Fruit fly (Drosophila melanogaster) whole organism, embryonic: Measurements from ENCODE around the gene ZIPIC.

ENCODE experiments used
- Adf1 ChIP-seq: fragments of 200-800 bp; sonication (Bioruptor generic); IDR thresholded peaks from 2 replicates; pipeline ENCODE4 v1.3.6; 2022; ENCODE audit warnings: missing biosample characterization, missing genetic modification characterization
- Awh ChIP-seq: fragments of 200-800 bp; sonication (Bioruptor generic); IDR thresholded peaks from 2 replicates; pipeline ENCODE4, ENCODE4 v1.3.6; 2022; ENCODE audit warnings: missing biosample characterization, missing genetic modification characterization
- CG10462 ChIP-seq: fragments of 200-800 bp; sonication (Bioruptor generic); optimal IDR thresholded peaks from 2 replicates; lab custom pipeline; 2016; ENCODE audit warnings: missing biosample characterization, missing genetic modification characterization
- CG10979 ChIP-seq: fragments of 200-800 bp; sonication (Bioruptor generic); optimal IDR thresholded peaks from 2 replicates; lab custom pipeline; 2018; ENCODE audit warnings: missing biosample characterization, mild to moderate bottlenecking, missing genetic modification characterization, moderate library complexity
- CG12155 ChIP-seq: fragments of 200-800 bp; sonication (Bioruptor generic); optimal IDR thresholded peaks from 3 replicates; lab custom pipeline; 2016; ENCODE audit warnings: missing biosample characterization, missing genetic modification characterization
- CG12391 ChIP-seq: fragments of 200-800 bp; sonication (Bioruptor generic); optimal IDR thresholded peaks from 3 replicates; lab custom pipeline; 2018; ENCODE audit warnings: missing biosample characterization, mild to moderate bottlenecking, missing genetic modification characterization, moderate library complexity
- CG12769 ChIP-seq: fragments of 200-800 bp; sonication (Bioruptor generic); optimal IDR thresholded peaks from 2 replicates; lab custom pipeline; 2019; ENCODE audit warnings: missing biosample characterization, mild to moderate bottlenecking, missing genetic modification characterization, moderate library complexity
- CG15269 ChIP-seq: fragments of 200-800 bp; sonication (Bioruptor generic); optimal IDR thresholded peaks from 2 replicates; lab custom pipeline; 2018; ENCODE audit warnings: missing biosample characterization, mild to moderate bottlenecking, missing genetic modification characterization, moderate library complexity
- CG17359 ChIP-seq: fragments of 200-800 bp; sonication (Bioruptor generic); optimal IDR thresholded peaks from 3 replicates; lab custom pipeline; 2018; ENCODE audit warnings: missing biosample characterization, mild to moderate bottlenecking, missing genetic modification characterization, moderate library complexity
- CG18599 ChIP-seq: fragments of 200-800 bp; sonication (Bioruptor generic); optimal IDR thresholded peaks from 3 replicates; lab custom pipeline; 2017; ENCODE audit warnings: missing biosample characterization, missing genetic modification characterization, mild to moderate bottlenecking, moderate library complexity, missing genetic modification reagents
- CG2116 ChIP-seq: fragments of 200-800 bp; sonication (Bioruptor generic); optimal IDR thresholded peaks from 3 replicates; lab custom pipeline; 2018; ENCODE audit warnings: missing biosample characterization, mild to moderate bottlenecking, missing genetic modification characterization
- CG2120 ChIP-seq: fragments of 200-800 bp; sonication (Bioruptor generic); optimal IDR thresholded peaks from 3 replicates; lab custom pipeline; 2016; ENCODE audit warnings: missing biosample characterization, missing genetic modification characterization
- CG2199 ChIP-seq: fragments of 200-800 bp; sonication (Bioruptor generic); IDR thresholded peaks from 3 replicates; pipeline ENCODE4 v1.3.6; 2022; ENCODE audit warnings: missing biosample characterization, missing genetic modification characterization
- CG2678 ChIP-seq: fragments of 200-800 bp; sonication (Bioruptor generic); optimal IDR thresholded peaks from 3 replicates; lab custom pipeline; 2019; ENCODE audit warnings: missing biosample characterization, mild to moderate bottlenecking, missing genetic modification characterization, moderate library complexity
- CG2712 ChIP-seq: fragments of 200-800 bp; optimal IDR thresholded peaks from 3 replicates; lab custom pipeline; 2019; ENCODE audit warnings: missing biosample characterization, mild to moderate bottlenecking, missing genetic modification characterization, moderate library complexity
- CG30403 ChIP-seq: fragments of 200-800 bp; sonication (Bioruptor generic); optimal IDR thresholded peaks from 3 replicates; lab custom pipeline; 2016; ENCODE audit warnings: missing biosample characterization, missing genetic modification characterization
- CG32532 ChIP-seq: fragments of 200-800 bp; sonication (Bioruptor generic); IDR thresholded peaks from 2 replicates; pipeline ENCODE4 v1.3.6; 2022; ENCODE audit warnings: missing biosample characterization, missing genetic modification characterization
- CG7556 ChIP-seq: fragments of 200-800 bp; sonication (Bioruptor generic); optimal IDR thresholded peaks from 2 replicates; lab custom pipeline; 2017; ENCODE audit warnings: missing biosample characterization, mild to moderate bottlenecking, missing genetic modification characterization
- CG7839 ChIP-seq: fragments of 200-800 bp; sonication (Bioruptor generic); optimal IDR thresholded peaks from 3 replicates; lab custom pipeline; 2018; ENCODE audit warnings: missing biosample characterization, mild to moderate bottlenecking, missing genetic modification characterization, moderate library complexity
- CG7928 ChIP-seq: fragments of 200-800 bp; sonication (Bioruptor generic); optimal IDR thresholded peaks from 2 replicates; lab custom pipeline; 2017; ENCODE audit warnings: missing biosample characterization, mild to moderate bottlenecking, missing genetic modification characterization
- CG8924 ChIP-seq: fragments of 200-800 bp; optimal IDR thresholded peaks from 3 replicates; lab custom pipeline; 2019; ENCODE audit warnings: missing biosample characterization, mild to moderate bottlenecking, missing genetic modification characterization, moderate library complexity
- CG9727 ChIP-seq: fragments of 200-800 bp; sonication (Bioruptor generic); optimal IDR thresholded peaks from 3 replicates; lab custom pipeline; 2017; ENCODE audit warnings: missing biosample characterization, mild to moderate bottlenecking, missing genetic modification characterization
- CG9817 ChIP-seq: fragments of 200-800 bp; sonication (Bioruptor generic); optimal IDR thresholded peaks from 2 replicates; lab custom pipeline; 2018; ENCODE audit warnings: missing biosample characterization, mild to moderate bottlenecking, missing genetic modification characterization, moderate library complexity
- CoRest ChIP-seq: fragments of 200-800 bp; sonication (Bioruptor generic); optimal IDR thresholded peaks from 3 replicates; lab custom pipeline; 2018; ENCODE audit warnings: missing biosample characterization, mild to moderate bottlenecking, missing genetic modification characterization, moderate library complexity
- E2f2 ChIP-seq: fragments of 200-800 bp; sonication (Bioruptor generic); IDR thresholded peaks from 2 replicates; pipeline ENCODE4 v1.3.6; 2022; ENCODE audit warnings: missing biosample characterization, missing genetic modification characterization
- Hr78 ChIP-seq, 2 experiments: fragments of 200-800 bp in 1 of 2; fragments of >200 bp in 1 of 2; sonication (Bioruptor generic) in 1 of 2; optimal IDR thresholded peaks; 2 replicates each; lab custom pipeline; 2017 to 2019; ENCODE audit warnings: missing biosample characterization in 2 of 2, missing genetic modification characterization in 2 of 2, mild to moderate bottlenecking in 1 of 2, moderate library complexity in 1 of 2
- Med ChIP-seq: fragments of 200-800 bp; sonication (Bioruptor generic); peaks from one replicate; lab custom pipeline; 2016; ENCODE audit warnings: missing biosample characterization, missing genetic modification characterization, mild to moderate bottlenecking, inconsistent platforms, moderate library complexity
- Meics ChIP-seq: fragments of 200-800 bp; sonication (Bioruptor generic); optimal IDR thresholded peaks from 2 replicates; lab custom pipeline; 2017; ENCODE audit warnings: missing biosample characterization, mild to moderate bottlenecking, missing genetic modification characterization
- Oli ChIP-seq: fragments of 200-800 bp; sonication (Bioruptor generic); optimal IDR thresholded peaks from 2 replicates; lab custom pipeline; 2018; ENCODE audit warnings: missing biosample characterization, mild to moderate bottlenecking, missing genetic modification characterization, moderate library complexity
- Ptx1 ChIP-seq: fragments of 200-800 bp; sonication (Bioruptor generic); IDR thresholded peaks from 2 replicates; pipeline ENCODE4 v1.3.6; 2022; ENCODE audit warnings: missing biosample characterization, missing genetic modification characterization
- Rfx ChIP-seq: fragments of 200-800 bp; sonication (Bioruptor generic); IDR thresholded peaks from 2 replicates; pipeline ENCODE4 v1.3.6; 2022; ENCODE audit warnings: missing biosample characterization, missing genetic modification characterization
- Sox102F ChIP-seq: fragments of 200-800 bp; sonication (Bioruptor generic); optimal IDR thresholded peaks from 2 replicates; lab custom pipeline; 2018; ENCODE audit warnings: missing biosample characterization, mild to moderate bottlenecking, missing genetic modification characterization, moderate library complexity
- ash1 ChIP-seq: fragments of 200-800 bp; sonication (Bioruptor generic); optimal IDR thresholded peaks from 2 replicates; lab custom pipeline; 2018; ENCODE audit warnings: missing biosample characterization, mild to moderate bottlenecking, missing genetic modification characterization
- bbx ChIP-seq: fragments of 200-800 bp; sonication (Bioruptor generic); IDR thresholded peaks from 2 replicates; pipeline ENCODE4 v1.3.6; 2022; ENCODE audit warnings: missing biosample characterization, missing genetic modification characterization; ENCODE audit not compliant: partially characterized antibody
- bcd ChIP-seq: fragments of 200-800 bp; sonication (Bioruptor generic); optimal IDR thresholded peaks from 2 replicates; lab custom pipeline; 2017; ENCODE audit warnings: missing biosample characterization, mild to moderate bottlenecking, missing genetic modification characterization
- bsh ChIP-seq, 2 experiments: fragments of 200-800 bp; sonication (Bioruptor generic); optimal IDR thresholded peaks; 2 replicates each; lab custom pipeline; 2017 to 2018; ENCODE audit warnings: mild to moderate bottlenecking in 2 of 2, missing biosample characterization in 2 of 2, missing genetic modification characterization in 2 of 2, moderate library complexity in 1 of 2
- ci ChIP-seq: fragments of 200-800 bp; sonication (Bioruptor generic); IDR thresholded peaks from 3 replicates; pipeline ENCODE4 v1.3.6; 2022; ENCODE audit warnings: missing biosample characterization, missing genetic modification characterization
- dmrt99B ChIP-seq: fragments of 200-800 bp; sonication (Bioruptor generic); optimal IDR thresholded peaks from 2 replicates; lab custom pipeline; 2018; ENCODE audit warnings: missing biosample characterization, mild to moderate bottlenecking, missing genetic modification characterization, moderate library complexity
- emc ChIP-seq: fragments of 200-800 bp; sonication (Bioruptor generic); optimal IDR thresholded peaks from 2 replicates; lab custom pipeline; 2016; ENCODE audit warnings: missing biosample characterization, missing genetic modification characterization
- hkb ChIP-seq, 2 experiments: fragments of 200-800 bp in 1 of 2; fragments of >200 bp in 1 of 2; sonication (Bioruptor generic) in 1 of 2; IDR thresholded peaks in 1 of 2; optimal IDR thresholded peaks in 1 of 2; 2 replicates each; pipeline versions ENCODE4 v1.3.6 to Lab custom; 2017 to 2022; ENCODE audit warnings: missing biosample characterization in 1 of 2, missing genetic modification characterization in 1 of 2
- org-1 ChIP-seq: fragments of 200-800 bp; sonication (Bioruptor generic); optimal IDR thresholded peaks from 2 replicates; lab custom pipeline; 2017; ENCODE audit warnings: missing biosample characterization, missing genetic modification characterization
- prd ChIP-seq, 3 experiments: fragments of >200 bp in 2 of 3; fragments of 200-800 bp in 1 of 3; sonication (Bioruptor generic) in 1 of 3; optimal IDR thresholded peaks in 2 of 3; IDR thresholded peaks in 1 of 3; 2 replicates in 2 of 3; 3 replicates in 1 of 3; pipeline versions ENCODE4 v1.3.6 to Lab custom; 2017 to 2022; ENCODE audit warnings: missing biosample characterization in 1 of 3, missing genetic modification characterization in 1 of 3
- pum ChIP-seq: fragments of 200-800 bp; sonication (Bioruptor generic); optimal IDR thresholded peaks from 2 replicates; lab custom pipeline; 2016; ENCODE audit warnings: missing biosample characterization, missing genetic modification characterization
- ranshi ChIP-seq: fragments of 200-800 bp; sonication (Bioruptor generic); IDR thresholded peaks from 2 replicates; pipeline ENCODE4 v1.3.6; 2022; ENCODE audit warnings: missing biosample characterization, missing genetic modification characterization
- row ChIP-seq: fragments of 200-800 bp; sonication (Bioruptor generic); IDR thresholded peaks from 3 replicates; pipeline ENCODE4 v1.3.6; 2022; ENCODE audit warnings: missing biosample characterization, missing genetic modification characterization
- sisA ChIP-seq: fragments of 200-800 bp; sonication (Bioruptor generic); IDR thresholded peaks from 2 replicates; pipeline ENCODE4 v1.3.6; 2022; ENCODE audit warnings: missing biosample characterization, missing genetic modification characterization
- slbo ChIP-seq: fragments of 200-800 bp; sonication (Bioruptor generic); IDR thresholded peaks from 2 replicates; pipeline ENCODE4 v1.3.6; 2022; ENCODE audit warnings: missing biosample characterization, missing genetic modification characterization
- stc ChIP-seq: fragments of 200-800 bp; sonication (Bioruptor generic); IDR thresholded peaks from 2 replicates; pipeline ENCODE4 v1.3.6; 2022; ENCODE audit warnings: missing biosample characterization, missing genetic modification characterization
- zfh1 ChIP-seq: fragments of 200-800 bp; sonication (Bioruptor generic); IDR thresholded peaks from 3 replicates; pipeline ENCODE4 v1.3.6; 2022; ENCODE audit warnings: missing biosample characterization, missing genetic modification characterization

ZIPIC gene

DNA sequence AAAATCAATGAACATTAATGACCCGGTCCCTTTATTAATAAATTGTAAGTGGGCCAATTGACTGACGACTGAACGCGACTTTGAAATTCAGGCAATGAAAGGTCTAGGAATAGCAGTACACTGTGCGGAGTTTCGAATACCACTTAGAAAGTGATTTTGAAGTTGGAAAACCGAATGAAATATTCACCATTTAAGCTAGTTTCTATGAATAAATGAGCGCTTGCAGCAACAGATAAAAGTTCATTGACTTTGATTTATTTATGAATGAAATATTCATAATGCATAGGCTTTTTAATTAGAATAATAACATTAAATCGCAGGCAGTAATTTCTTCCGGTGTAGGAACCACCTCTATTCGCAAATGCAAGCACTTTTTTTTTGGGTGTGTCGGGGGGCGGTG lies 15.7 kb downstream of the ZIPIC start (continued):
- TF ChIP-seq CG12391 (tag; lab: Kevin White, UChicago), result peak; percentile 30
- TF ChIP-seq emc (GFP tag; lab: Kevin White, UChicago), result no peak
- peak; percentile 22 for TF ChIP-seq Med (GFP tag; lab: Kevin White, UChicago)
- TF ChIP-seq Hr78 (GFP tag; optimal IDR thresholded peaks at IDR 0.05; lab: Kevin White, UChicago), result no peak
- TF ChIP-seq hkb (optimal IDR thresholded peaks at IDR 0.05; lab: Kevin White, UChicago), result no peak
- TF ChIP-seq hkb (GFP tag; IDR thresholded peaks at IDR 0.05; lab: Robert Waterston, UW), result no peak
- TF ChIP-seq CG30403 (GFP tag; lab: Kevin White, UChicago), result peak; percentile 44
- TF ChIP-seq Sox102F (GFP tag; lab: Kevin White, UChicago), result no peak
- no peak for TF ChIP-seq prd (optimal IDR thresholded peaks at IDR 0.05; lab: Kevin White, UChicago)
- peak; percentile 47; the same call in 1 of the 3 replicates for TF ChIP-seq prd (GFP tag; IDR thresholded peaks at IDR 0.05; lab: Robert Waterston, UW)
- TF ChIP-seq CG32532 (GFP tag; lab: Robert Waterston, UW), result peak; percentile 27; the same call in 1 of the 2 replicates
- TF ChIP-seq E2f2 (GFP tag; lab: Robert Waterston, UW), result no peak; the same call in 1 of the 2 replicates
- peak; percentile 34; the same call in 1 of the 2 replicates for TF ChIP-seq slbo (GFP tag; lab: Robert Waterston, UW)
- TF ChIP-seq CG8924 (tag; lab: Kevin White, UChicago), result peak; percentile 8
- peak; percentile 6 for TF ChIP-seq CoRest (tag; lab: Kevin White, UChicago)
- TF ChIP-seq CG2120 (GFP tag; lab: Kevin White, UChicago), result peak; percentile 10
- no peak for TF ChIP-seq CG2116
- 0 out of 2 replicates have a peak, but pooled peaks have one; percentile 46 for TF ChIP-seq Awh (GFP tag; lab: Robert Waterston, UW)
- peak; percentile 32 for TF ChIP-seq CG15269 (tag; lab: Kevin White, UChicago)
- peak; percentile 9; the same call in 1 of the 2 replicates for TF ChIP-seq ranshi (GFP tag; lab: Robert Waterston, UW)
- TF ChIP-seq CG12155, result peak; percentile 10
- peak; percentile 37 for TF ChIP-seq Meics (GFP tag; lab: Kevin White, UChicago)
- no peak for TF ChIP-seq pum (GFP tag; lab: Kevin White, UChicago)
- no peak for TF ChIP-seq Adf1 (GFP tag; lab: Robert Waterston, UW)
- no peak for TF ChIP-seq bbx (GFP tag; lab: Robert Waterston, UW)
- no peak for TF ChIP-seq CG9727 (GFP tag; lab: Kevin White, UChicago)
- no peak for TF ChIP-seq CG7556
- 0 out of 2 replicates have a peak, but pooled peaks have one; percentile 31 for TF ChIP-seq Ptx1 (GFP tag; lab: Robert Waterston, UW)
- TF ChIP-seq CG2199 (GFP tag; lab: Robert Waterston, UW), result no peak
- TF ChIP-seq bsh (GFP tag; optimal IDR thresholded peaks at IDR 0.05; lab: Kevin White, UChicago), result peak in 1 of 2 experiments; percentile 29
- TF ChIP-seq CG18599 (GFP tag; lab: Kevin White, UChicago), result peak; percentile 45
- peak; percentile 10 for TF ChIP-seq CG10979
- peak; percentile 22 for TF ChIP-seq CG17359 (tag; lab: Kevin White, UChicago)
- no peak for TF ChIP-seq ci
- no peak for TF ChIP-seq CG12769 (tag; lab: Kevin White, UChicago)
- no peak for TF ChIP-seq ash1 (GFP tag; lab: Kevin White, UChicago)
- TF ChIP-seq bcd, result peak; percentile 21
- peak; percentile 58 for TF ChIP-seq row (GFP tag; lab: Robert Waterston, UW)
- peak; percentile 33 for TF ChIP-seq Oli (tag; lab: Kevin White, UChicago)
- TF ChIP-seq CG2712 (tag; lab: Kevin White, UChicago), result peak; percentile 30
- no peak for TF ChIP-seq CG10462 (GFP tag; lab: Kevin White, UChicago)
- TF ChIP-seq stc (GFP tag; lab: Robert Waterston, UW), result peak; percentile 9; the same call in 1 of the 2 replicates
- peak; percentile 29; the same call in 1 of the 2 replicates for TF ChIP-seq sisA (GFP tag; lab: Robert Waterston, UW)
- peak; percentile 8 for TF ChIP-seq org-1
- TF ChIP-seq CG7839 (tag; lab: Kevin White, UChicago), result peak; percentile 22
- 0 out of 3 replicates have a peak, but pooled peaks have one; percentile 46 for TF ChIP-seq zfh1 (GFP tag; lab: Robert Waterston, UW)
- TF ChIP-seq CG2678 (tag; lab: Kevin White, UChicago), result peak; percentile 38
- peak; percentile 47 for TF ChIP-seq Rfx (GFP tag; lab: Robert Waterston, UW)
- TF ChIP-seq CG7928 (GFP tag; lab: Kevin White, UChicago), result no peak
- peak; percentile 43 for TF ChIP-seq dmrt99B (tag; lab: Kevin White, UChicago)
- peak; percentile 17 for TF ChIP-seq CG9817 (tag; lab: Kevin White, UChicago)
